Fruit fly (Drosophila melanogaster) whole organism, embryonic: ENCODE data around the gene CG9628.

Source experiments
- ATbp ChIP-seq: fragments of 200-800 bp; sonication (Bioruptor generic); optimal IDR thresholded peaks from 2 replicates; lab custom pipeline; 2017; ENCODE audit warnings: missing biosample characterization, mild to moderate bottlenecking, missing genetic modification characterization, missing genetic modification reagents
- Aef1 ChIP-seq: fragments of 200-800 bp; sonication (Bioruptor generic); IDR thresholded peaks from 3 replicates; pipeline ENCODE4 v1.3.6; 2022; ENCODE audit warnings: missing biosample characterization, missing genetic modification characterization
- Bdp1 ChIP-seq: fragments of 200-800 bp; sonication (Bioruptor generic); optimal IDR thresholded peaks from 3 replicates; lab custom pipeline; 2016; ENCODE audit warnings: missing biosample characterization, missing genetic modification characterization
- Bteb2 ChIP-seq: fragments of 200-800 bp; sonication (Bioruptor generic); optimal IDR thresholded peaks from 2 replicates; lab custom pipeline; 2016; ENCODE audit warnings: missing biosample characterization, missing genetic modification characterization
- CG11723 ChIP-seq: fragments of 200-800 bp; sonication (Bioruptor generic); optimal IDR thresholded peaks from 2 replicates; lab custom pipeline; 2017; ENCODE audit warnings: missing biosample characterization, mild to moderate bottlenecking, missing genetic modification characterization
- CG13775 ChIP-seq: fragments of 200-800 bp; sonication (Bioruptor generic); optimal IDR thresholded peaks from 3 replicates; lab custom pipeline; 2017; ENCODE audit warnings: missing biosample characterization, mild to moderate bottlenecking, missing genetic modification characterization
- CG14014 ChIP-seq: fragments of 200-800 bp; sonication (Bioruptor generic); IDR thresholded peaks from 2 replicates; pipeline ENCODE4 v1.3.6; 2022; ENCODE audit warnings: missing biosample characterization, missing genetic modification characterization
- CG15514 ChIP-seq: fragments of 200-800 bp; sonication (Bioruptor generic); optimal IDR thresholded peaks from 3 replicates; lab custom pipeline; 2017; ENCODE audit warnings: missing biosample characterization, missing genetic modification characterization, mild to moderate bottlenecking, moderate library complexity, missing genetic modification reagents
- CG15601 ChIP-seq: fragments of 200-800 bp; sonication (Bioruptor generic); optimal IDR thresholded peaks from 3 replicates; lab custom pipeline; 2019; ENCODE audit warnings: missing biosample characterization, mild to moderate bottlenecking, missing genetic modification characterization, moderate library complexity
- CG16863 ChIP-seq: fragments of 200-800 bp; sonication (Bioruptor generic); optimal IDR thresholded peaks from 3 replicates; lab custom pipeline; 2016; ENCODE audit warnings: missing biosample characterization, missing genetic modification characterization
- CG18599 ChIP-seq: fragments of 200-800 bp; sonication (Bioruptor generic); optimal IDR thresholded peaks from 3 replicates; lab custom pipeline; 2017; ENCODE audit warnings: missing biosample characterization, missing genetic modification characterization, mild to moderate bottlenecking, moderate library complexity, missing genetic modification reagents
- CG18619 ChIP-seq: fragments of 200-800 bp; sonication (Bioruptor generic); optimal IDR thresholded peaks from 3 replicates; lab custom pipeline; 2017; ENCODE audit warnings: missing biosample characterization, mild to moderate bottlenecking, missing genetic modification characterization
- CG3281 ChIP-seq: fragments of 200-800 bp; sonication (Bioruptor generic); optimal IDR thresholded peaks from 3 replicates; lab custom pipeline; 2017; ENCODE audit warnings: missing biosample characterization, mild to moderate bottlenecking, missing genetic modification characterization
- CG34224 ChIP-seq: fragments of 200-800 bp; sonication (Bioruptor generic); IDR thresholded peaks from 3 replicates; pipeline ENCODE4 v1.3.6; 2022; ENCODE audit warnings: missing biosample characterization, missing genetic modification characterization; ENCODE audit not compliant: partially characterized antibody
- CG6854 ChIP-seq: fragments of 200-800 bp; sonication (Bioruptor generic); optimal IDR thresholded peaks from 3 replicates; lab custom pipeline; 2017; ENCODE audit warnings: missing biosample characterization, mild to moderate bottlenecking, missing genetic modification characterization
- CG8924 ChIP-seq: fragments of 200-800 bp; optimal IDR thresholded peaks from 3 replicates; lab custom pipeline; 2019; ENCODE audit warnings: missing biosample characterization, mild to moderate bottlenecking, missing genetic modification characterization, moderate library complexity
- CG9797 ChIP-seq: fragments of 200-800 bp; sonication (Bioruptor generic); optimal IDR thresholded peaks from 3 replicates; lab custom pipeline; 2018; ENCODE audit warnings: missing biosample characterization, mild to moderate bottlenecking, missing genetic modification characterization
- Dad ChIP-seq: fragments of 200-800 bp; sonication (Bioruptor generic); optimal IDR thresholded peaks from 3 replicates; lab custom pipeline; 2016; ENCODE audit warnings: missing biosample characterization, missing genetic modification characterization
- Dip3 ChIP-seq: fragments of 200-800 bp; sonication (Bioruptor generic); optimal IDR thresholded peaks from 3 replicates; lab custom pipeline; 2016; ENCODE audit warnings: missing biosample characterization, missing genetic modification characterization
- Drgx ChIP-seq: fragments of 200-800 bp; sonication (Bioruptor generic); IDR thresholded peaks from 2 replicates; pipeline ENCODE4 v1.3.6; 2022; ENCODE audit warnings: missing biosample characterization, missing genetic modification characterization
- Elba2 ChIP-seq: fragments of 200-800 bp; sonication (Bioruptor generic); optimal IDR thresholded peaks from 3 replicates; lab custom pipeline; 2016; ENCODE audit warnings: missing biosample characterization, missing genetic modification characterization
- Ets65A ChIP-seq: fragments of 200-800 bp; sonication (Bioruptor generic); peaks from one replicate; lab custom pipeline; 2016; ENCODE audit warnings: missing biosample characterization, missing genetic modification characterization
- Kr ChIP-seq: fragments of 200-800 bp; sonication (Bioruptor generic); optimal IDR thresholded peaks from 2 replicates; lab custom pipeline; 2017; ENCODE audit warnings: missing biosample characterization, mild to moderate bottlenecking, missing genetic modification characterization
- Lhr ChIP-seq: fragments of 200-800 bp; sonication (Bioruptor generic); optimal IDR thresholded peaks from 3 replicates; lab custom pipeline; 2017; ENCODE audit warnings: mild to moderate bottlenecking, missing biosample characterization, missing genetic modification reagents, missing genetic modification characterization
- MESR4 ChIP-seq: fragments of 200-800 bp; sonication (Bioruptor generic); optimal IDR thresholded peaks from 2 replicates; lab custom pipeline; 2018; ENCODE audit warnings: missing biosample characterization, mild to moderate bottlenecking, missing genetic modification characterization, moderate library complexity
- NC2α ChIP-seq: fragments of 200-800 bp; sonication (Bioruptor generic); optimal IDR thresholded peaks from 2 replicates; lab custom pipeline; 2016; ENCODE audit warnings: missing biosample characterization, missing genetic modification characterization
- NK7.1 ChIP-seq: fragments of 200-800 bp; sonication (Bioruptor generic); optimal IDR thresholded peaks from 3 replicates; lab custom pipeline; 2016; ENCODE audit warnings: missing biosample characterization, missing genetic modification characterization
- Taf1 ChIP-seq: fragments of 200-800 bp; sonication (Bioruptor generic); IDR thresholded peaks from 2 replicates; pipeline ENCODE4 v1.3.6; 2022; ENCODE audit warnings: missing biosample characterization, missing genetic modification characterization
- Tbp ChIP-seq: fragments of >200 bp; optimal IDR thresholded peaks from 2 replicates; lab custom pipeline; 2018; ENCODE audit warnings: missing biosample characterization, missing genetic modification characterization
- abd-A ChIP-seq: fragments of 200-800 bp; sonication (Bioruptor generic); optimal IDR thresholded peaks from 3 replicates; lab custom pipeline; 2019; ENCODE audit warnings: missing biosample characterization, mild to moderate bottlenecking, missing genetic modification characterization, moderate library complexity
- ap ChIP-seq: fragments of 200-800 bp; sonication (Bioruptor generic); IDR thresholded peaks from 2 replicates; pipeline ENCODE4 v1.3.6; 2022; ENCODE audit warnings: missing biosample characterization, missing genetic modification characterization
- btn ChIP-seq: fragments of 200-800 bp; sonication (Bioruptor generic); optimal IDR thresholded peaks from 2 replicates; lab custom pipeline; 2016; ENCODE audit warnings: missing biosample characterization, missing genetic modification characterization
- cato ChIP-seq: fragments of 200-800 bp; sonication (Bioruptor generic); optimal IDR thresholded peaks from 2 replicates; lab custom pipeline; 2016; ENCODE audit warnings: missing biosample characterization, missing genetic modification characterization, borderline replicate concordance
- ci ChIP-seq: fragments of 200-800 bp; sonication (Bioruptor generic); IDR thresholded peaks from 3 replicates; pipeline ENCODE4 v1.3.6; 2022; ENCODE audit warnings: missing biosample characterization, missing genetic modification characterization
- dmrt99B ChIP-seq: fragments of 200-800 bp; sonication (Bioruptor generic); optimal IDR thresholded peaks from 2 replicates; lab custom pipeline; 2018; ENCODE audit warnings: missing biosample characterization, mild to moderate bottlenecking, missing genetic modification characterization, moderate library complexity
- fru ChIP-seq: fragments of >200 bp; optimal IDR thresholded peaks from 2 replicates; lab custom pipeline; 2017
- gem ChIP-seq: fragments of 200-800 bp; sonication (Bioruptor generic); optimal IDR thresholded peaks from 2 replicates; lab custom pipeline; 2019; ENCODE audit warnings: missing biosample characterization, mild to moderate bottlenecking, missing genetic modification characterization, moderate library complexity
- lbe ChIP-seq: fragments of 200-800 bp; sonication (Bioruptor generic); optimal IDR thresholded peaks from 2 replicates; lab custom pipeline; 2016; ENCODE audit warnings: missing biosample characterization, mild to moderate bottlenecking, missing genetic modification characterization
- lmd ChIP-seq: fragments of 200-800 bp; sonication (Bioruptor generic); IDR thresholded peaks from 2 replicates; pipeline ENCODE4 v1.3.6; 2022; ENCODE audit warnings: missing biosample characterization, missing genetic modification characterization
- luna ChIP-seq: fragments of 200-800 bp; sonication (Bioruptor generic); optimal IDR thresholded peaks from 2 replicates; lab custom pipeline; 2016; ENCODE audit warnings: missing biosample characterization, missing genetic modification characterization
- maf-S ChIP-seq: fragments of 200-800 bp; sonication (Bioruptor generic); optimal IDR thresholded peaks from 2 replicates; lab custom pipeline; 2016; ENCODE audit warnings: missing biosample characterization, missing genetic modification characterization
- mld ChIP-seq: fragments of 200-800 bp; sonication (Bioruptor generic); IDR thresholded peaks from 3 replicates; pipeline ENCODE4 v1.3.6; 2022; ENCODE audit warnings: missing biosample characterization, missing genetic modification characterization; ENCODE audit not compliant: partially characterized antibody
- pho ChIP-seq: fragments of 200-800 bp; sonication (Bioruptor generic); optimal IDR thresholded peaks from 2 replicates; lab custom pipeline; 2016; ENCODE audit warnings: missing biosample characterization, missing genetic modification characterization
- prd ChIP-seq, 3 experiments: fragments of >200 bp in 2 of 3; fragments of 200-800 bp in 1 of 3; sonication (Bioruptor generic) in 1 of 3; optimal IDR thresholded peaks in 2 of 3; IDR thresholded peaks in 1 of 3; 2 replicates in 2 of 3; 3 replicates in 1 of 3; pipeline versions ENCODE4 v1.3.6 to Lab custom; 2017 to 2022; ENCODE audit warnings: missing biosample characterization in 1 of 3, missing genetic modification characterization in 1 of 3
- rib ChIP-seq: fragments of 200-800 bp; sonication (Bioruptor generic); IDR thresholded peaks from 2 replicates; pipeline ENCODE4 v1.3.6; 2022; ENCODE audit warnings: missing biosample characterization, missing genetic modification characterization
- scrt ChIP-seq: fragments of 200-800 bp; sonication (Bioruptor generic); optimal IDR thresholded peaks from 2 replicates; lab custom pipeline; 2018; ENCODE audit warnings: missing biosample characterization, mild to moderate bottlenecking, missing genetic modification characterization, moderate library complexity
- sens ChIP-seq: fragments of 200-800 bp; sonication (Bioruptor generic); peaks from one replicate; lab custom pipeline; 2016; ENCODE audit warnings: missing biosample characterization, missing genetic modification characterization
- ssp ChIP-seq: fragments of 200-800 bp; sonication (Bioruptor generic); IDR thresholded peaks from 2 replicates; pipeline ENCODE4 v1.3.6; 2022; ENCODE audit warnings: missing biosample characterization, missing genetic modification characterization
- trh ChIP-seq: fragments of 200-800 bp; sonication (Bioruptor generic); optimal IDR thresholded peaks from 2 replicates; lab custom pipeline; 2016; ENCODE audit warnings: missing biosample characterization, missing genetic modification characterization
- unpg ChIP-seq: fragments of 200-800 bp; sonication (Bioruptor generic); optimal IDR thresholded peaks from 3 replicates; lab custom pipeline; 2018; ENCODE audit warnings: missing biosample characterization, mild to moderate bottlenecking, missing genetic modification characterization, moderate library complexity

CG9628 gene

DNA sequence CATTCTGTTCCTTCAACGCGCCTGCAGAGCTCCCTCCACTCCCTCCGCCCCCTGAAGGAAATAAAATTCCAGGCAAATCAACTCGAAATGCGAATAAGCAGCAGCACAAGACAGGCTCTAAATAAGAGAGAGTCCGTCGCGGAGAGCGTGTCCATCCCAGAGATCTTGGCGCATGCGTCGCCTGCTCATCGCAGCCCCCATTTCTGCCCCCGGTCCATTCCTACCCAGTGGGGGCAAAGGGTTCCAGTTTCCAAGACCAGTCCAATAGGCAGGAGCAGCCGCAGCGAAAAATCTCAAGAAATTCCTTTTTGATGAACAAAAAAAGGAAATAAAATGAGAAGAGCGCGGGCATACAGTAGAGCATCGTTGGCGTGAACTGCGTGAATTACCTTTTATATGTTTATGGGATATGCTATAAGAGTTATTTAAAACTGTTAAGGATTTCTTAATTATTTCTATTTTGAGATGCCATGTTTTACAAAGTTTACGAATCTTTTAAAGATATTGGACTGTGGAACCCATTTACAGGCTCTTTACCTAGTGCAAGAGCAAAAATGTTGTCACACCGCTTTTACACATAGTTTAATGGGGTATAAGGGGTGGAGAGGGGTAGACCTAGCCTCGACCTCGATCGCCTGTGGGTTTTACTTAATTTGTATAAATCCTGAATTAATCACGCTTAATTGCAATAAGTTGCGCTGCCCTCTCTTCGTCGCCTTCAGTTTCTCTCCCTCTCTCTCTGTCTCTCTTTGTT, 11.6 kb downstream of the CG9628 start (continued):
- TF ChIP-seq CG18619 (GFP tag; lab: Kevin White, UChicago) (no peak), maf-S (GFP tag; lab: Kevin White, UChicago) (no peak), trh (GFP tag; lab: Kevin White, UChicago) (no peak), cato (GFP tag; lab: Kevin White, UChicago) (no peak), CG13775 (GFP tag; lab: Kevin White, UChicago) (peak; percentile 24), CG14014 (GFP tag; lab: Robert Waterston, UW) (no peak), rib (GFP tag; lab: Robert Waterston, UW) (no peak), Kr (no peak), NK7.1 (no peak), mld (GFP tag; lab: Robert Waterston, UW) (no peak), dmrt99B (tag; lab: Kevin White, UChicago) (peak; percentile 52), abd-A (tag; lab: Kevin White, UChicago) (no peak), Aef1 (no peak), Dad (GFP tag; lab: Kevin White, UChicago) (no peak), lbe (GFP tag; lab: Kevin White, UChicago) (peak; percentile 53), lmd (peak; percentile 43; the same call in 1 of the 2 replicates), luna (GFP tag; lab: Kevin White, UChicago) (no peak), CG34224 (GFP tag; lab: Robert Waterston, UW) (no peak), CG11723 (no peak), Dip3 (no peak), unpg (GFP tag; lab: Kevin White, UChicago) (peak; percentile 34), Taf1 (GFP tag; lab: Robert Waterston, UW) (no peak), btn (GFP tag; lab: Kevin White, UChicago) (no peak), Elba2 (no peak), fru (lab: Kevin White, UChicago) (no peak), ci (0 out of 3 replicates have a peak, but pooled peaks have one; percentile 55), CG3281 (no peak), Drgx (peak; percentile 86), CG8924 (tag; lab: Kevin White, UChicago) (no peak), Bdp1 (GFP tag; lab: Kevin White, UChicago) (no peak), prd (optimal IDR thresholded peaks at IDR 0.05; lab: Kevin White, UChicago) (no peak), prd (GFP tag; IDR thresholded peaks at IDR 0.05; lab: Robert Waterston, UW) (peak; percentile 70; the same call in 2 of the 3 replicates), CG15601 (no peak), CG16863 (GFP tag; lab: Kevin White, UChicago) (no peak), scrt (GFP tag; lab: Kevin White, UChicago) (no peak), sens (GFP tag; lab: Kevin White, UChicago) (peak; percentile 88), NC2α (GFP tag; lab: Kevin White, UChicago) (no peak), ap (0 out of 2 replicates have a peak, but pooled peaks have one; percentile 17), CG15514 (GFP tag; lab: Kevin White, UChicago) (no peak), ATbp (GFP tag; lab: Kevin White, UChicago) (peak; percentile 33), Tbp (GFP tag; lab: Kevin White, UChicago) (no peak), CG18599 (GFP tag; lab: Kevin White, UChicago) (peak; percentile 14), ssp (GFP tag; lab: Robert Waterston, UW) (peak; percentile 44; the same call in 1 of the 2 replicates), pho (GFP tag; lab: Kevin White, UChicago) (no peak), CG6854 (GFP tag; lab: Kevin White, UChicago) (no peak), MESR4 (GFP tag; lab: Kevin White, UChicago) (no peak), Lhr (GFP tag; lab: Kevin White, UChicago) (no peak), Bteb2 (no peak), Ets65A (GFP tag; lab: Kevin White, UChicago) (peak; percentile 21), gem (tag; lab: Kevin White, UChicago) (peak; percentile 66), CG9797 (GFP tag; lab: Kevin White, UChicago) (no peak)
